Worm (Caenorhabditis elegans) whole organism, L3 larva: ENCODE results near the gene sri-60.

Experiments used
- egl-27 ChIP-seq: sonication (generic microtip); optimal IDR thresholded peaks from 4 replicates; lab custom pipeline; 2017; ENCODE audit warnings: missing biosample characterization, missing genetic modification reagents, missing genetic modification characterization
- egl-5 ChIP-seq: fragments of 150-350 bp; optimal IDR thresholded peaks from 2 replicates; lab custom pipeline; 2017; ENCODE audit warnings: missing biosample characterization, missing genetic modification reagents, missing genetic modification characterization, inconsistent platforms
- fos-1 ChIP-seq: fragments of 150-350 bp; optimal IDR thresholded peaks from 2 replicates; lab custom pipeline; 2014; ENCODE audit warnings: missing biosample characterization, missing genetic modification characterization
- lin-39 ChIP-seq: fragments of 150-350 bp; optimal IDR thresholded peaks from 2 replicates; lab custom pipeline; 2018; ENCODE audit warnings: missing biosample characterization, missing genetic modification reagents, missing genetic modification characterization
- mdl-1 ChIP-seq: fragments of 150-350 bp; optimal IDR thresholded peaks from 2 replicates; lab custom pipeline; 2014; ENCODE audit warnings: missing biosample characterization, missing genetic modification characterization
- nhr-12 ChIP-seq: fragments of 150-350 bp; optimal IDR thresholded peaks from 2 replicates; lab custom pipeline; 2014; ENCODE audit warnings: missing biosample characterization, missing genetic modification characterization
- nhr-237 ChIP-seq: fragments of 150-350 bp; optimal IDR thresholded peaks from 2 replicates; lab custom pipeline; 2014; ENCODE audit warnings: missing biosample characterization, missing genetic modification characterization
- nhr-77 ChIP-seq: fragments of 150-350 bp; optimal IDR thresholded peaks from 2 replicates; lab custom pipeline; 2014; ENCODE audit warnings: missing biosample characterization, missing genetic modification characterization
- sea-2 ChIP-seq: fragments of 150-350 bp; sonication (generic microtip); optimal IDR thresholded peaks from 4 replicates; lab custom pipeline; 2014; ENCODE audit warnings: missing biosample characterization, missing genetic modification reagents, missing genetic modification characterization
- skn-1 ChIP-seq: fragments of 150-350 bp; optimal IDR thresholded peaks from 2 replicates; lab custom pipeline; 2014; ENCODE audit warnings: missing biosample characterization, missing genetic modification characterization
- unc-39 ChIP-seq: sonication (generic microtip); optimal IDR thresholded peaks from 4 replicates; lab custom pipeline; 2017; ENCODE audit warnings: missing biosample characterization, missing genetic modification characterization
- ztf-11 ChIP-seq: fragments of 150-350 bp; optimal IDR thresholded peaks from 2 replicates; lab custom pipeline; 2014; ENCODE audit warnings: missing biosample characterization, missing genetic modification characterization
- ztf-4 ChIP-seq: fragments of 150-350 bp; optimal IDR thresholded peaks from 2 replicates; lab custom pipeline; 2014; ENCODE audit warnings: missing biosample characterization, missing genetic modification characterization

DNA sequence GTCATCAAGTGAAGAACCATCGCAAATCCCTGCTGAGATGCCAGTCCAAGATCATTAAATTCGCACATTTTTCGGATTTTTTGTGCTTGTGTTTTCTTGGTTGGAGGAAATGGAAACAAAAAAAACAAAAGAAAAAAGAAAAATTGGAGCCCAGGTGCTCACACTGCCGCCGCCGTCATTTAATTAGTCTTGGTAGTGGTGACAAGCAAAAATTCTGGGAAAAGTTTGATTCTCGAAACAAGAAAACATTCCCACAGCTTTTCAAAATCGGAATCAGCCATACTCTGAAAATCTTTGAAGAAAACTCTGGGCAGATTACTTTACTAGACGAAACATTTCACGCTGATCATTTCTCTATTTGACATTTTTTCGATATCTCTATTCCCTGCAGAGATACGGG is 2.5 kb upstream of the sri-60 start, which contains the start of gene srh-128:
- TF ChIP-seq unc-39 (no peak), nhr-12 (tag; lab: Kevin White, UChicago) (no peak), nhr-237 (no peak), fos-1 (tag; lab: Kevin White, UChicago) (no peak), ztf-11 (tag; lab: Kevin White, UChicago) (no peak), nhr-77 (tag; lab: Kevin White, UChicago) (no peak), mdl-1 (tag; lab: Kevin White, UChicago) (no peak), lin-39 (tag; lab: Kevin White, UChicago) (no peak), ztf-4 (no peak), skn-1 (tag; lab: Kevin White, UChicago) (no peak), sea-2 (GFP tag; lab: Kevin White, UChicago) (no peak), egl-5 (tag; lab: Kevin White, UChicago) (no peak), egl-27 (tag; lab: Kevin White, UChicago) (no peak)
